Worm (Caenorhabditis elegans) whole organism, L4 larva: ENCODE data around the gene sdz-24.

Experiments
- egl-43 ChIP-seq: fragments of 200-800 bp; sonication (Bioruptor generic); IDR thresholded peaks from 2 replicates; pipeline ENCODE4 v1.3.6; 2022; ENCODE audit warnings: missing genetic modification reagents, missing genetic modification characterization, missing compliant biosample characterization
- hif-1 ChIP-seq, 2 experiments: sonication (generic microtip); optimal IDR thresholded peaks; 2 replicates each; lab custom pipeline; 2016 to 2017; ENCODE audit warnings: missing compliant biosample characterization in 2 of 2, missing genetic modification characterization in 2 of 2, missing genetic modification reagents in 2 of 2, missing genotype in 2 of 2, mild to moderate bottlenecking in 1 of 2
- lin-39 ChIP-seq: fragments of 150-350 bp; optimal IDR thresholded peaks from 2 replicates; lab custom pipeline; 2014; ENCODE audit warnings: missing biosample characterization, missing genetic modification reagents, missing genetic modification characterization
- lsy-2 ChIP-seq, 2 experiments: fragments of 150-350 bp in 1 of 2; sonication (generic microtip) in 1 of 2; optimal IDR thresholded peaks; 2 replicates each; lab custom pipeline; 2014 to 2017; ENCODE audit warnings: missing biosample characterization in 2 of 2, missing genetic modification characterization in 2 of 2
- set-16 ChIP-seq: fragments of 200-800 bp; sonication (Bioruptor generic); IDR thresholded peaks from 2 replicates; pipeline ENCODE4 v1.3.6; 2022; ENCODE audit warnings: missing genetic modification reagents, missing genetic modification characterization, missing compliant biosample characterization
- zag-1 ChIP-seq: fragments of 150-350 bp; optimal IDR thresholded peaks from 2 replicates; lab custom pipeline; 2014; ENCODE audit warnings: missing biosample characterization, missing genetic modification characterization

DNA sequence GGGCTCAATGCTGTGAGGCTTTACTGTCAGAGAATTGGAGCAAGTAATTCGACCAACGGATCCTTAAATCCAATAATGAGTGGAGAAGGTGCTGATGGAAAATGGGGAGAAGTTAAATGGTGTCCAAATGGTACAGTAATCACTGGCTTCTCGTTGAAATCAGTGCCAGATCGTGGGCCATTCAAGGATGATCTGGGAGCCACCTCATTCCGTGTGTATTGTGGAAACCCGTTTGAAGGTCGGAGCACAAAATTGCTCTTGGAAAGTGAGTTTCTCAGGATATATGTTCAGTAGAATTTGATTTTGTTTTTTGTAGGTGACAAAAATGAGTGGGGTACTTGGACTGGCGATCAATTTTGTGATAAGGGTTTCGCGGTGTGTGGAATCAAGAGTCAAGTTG, 17.4 kb downstream of the sdz-24 start:
- TF ChIP-seq egl-43 (GFP tag; lab: Robert Waterston, UW) (no peak), lin-39 (no peak), zag-1 (tag; lab: Kevin White, UChicago) (no peak), hif-1 (tag; optimal IDR thresholded peaks at IDR 0.05; lab: Kevin White, UChicago) (no peak), set-16 (no peak), lsy-2 (tag; optimal IDR thresholded peaks at IDR 0.05; lab: Kevin White, UChicago) (no peak)
